Worm (Caenorhabditis elegans) whole organism, young adult: Measurements from ENCODE around the gene Y57E12B.1.

Experiments
- C06A6.2 ChIP-seq: fragments of 200-800 bp; sonication (Bioruptor generic); conservative IDR thresholded peaks from 2 replicates; pipeline ENCODE4 v1.3.6; 2022; ENCODE audit warnings: missing genetic modification characterization, missing compliant biosample characterization
- C17E4.6 ChIP-seq: fragments of 200-800 bp; sonication (Bioruptor generic); IDR thresholded peaks from 2 replicates; pipeline ENCODE4 v1.3.6; 2022; ENCODE audit warnings: missing genetic modification reagents, missing genetic modification characterization, missing compliant biosample characterization
- F22D6.2 ChIP-seq: sonication (generic microtip); optimal IDR thresholded peaks from 2 replicates; lab custom pipeline; 2016; ENCODE audit warnings: mild to moderate bottlenecking, missing genetic modification characterization, missing compliant biosample characterization
- F52B5.7 ChIP-seq: sonication (generic microtip); optimal IDR thresholded peaks from 2 replicates; lab custom pipeline; 2016; ENCODE audit warnings: mild to moderate bottlenecking, missing genetic modification characterization, missing compliant biosample characterization
- ama-1 ChIP-seq, 3 experiments: fragments of 150-350 bp in 1 of 3; sonication (generic microtip) in 2 of 3; optimal IDR thresholded peaks; 2 replicates each; lab custom pipeline; 2014 to 2018; ENCODE audit warnings: missing biosample characterization in 2 of 3, missing genetic modification characterization in 2 of 3, missing genetic modification reagents in 2 of 3
- dpff-1 ChIP-seq: sonication (generic microtip); optimal IDR thresholded peaks from 2 replicates; lab custom pipeline; 2017; ENCODE audit warnings: mild to moderate bottlenecking, missing genetic modification characterization, missing compliant biosample characterization
- dpl-1 ChIP-seq: fragments of 150-350 bp; optimal IDR thresholded peaks from 2 replicates; lab custom pipeline; 2014; ENCODE audit warnings: missing biosample characterization, missing genetic modification reagents, missing genetic modification characterization
- him-1 ChIP-seq: sonication (generic microtip); optimal IDR thresholded peaks from 2 replicates; lab custom pipeline; 2016; ENCODE audit warnings: missing genotype, missing genetic modification reagents, missing genetic modification characterization, missing compliant biosample characterization
- nfya-1 ChIP-seq: sonication (generic microtip); optimal IDR thresholded peaks from 2 replicates; lab custom pipeline; 2017; ENCODE audit warnings: antibody characterized with exemption, missing compliant biosample characterization, missing genetic modification characterization, borderline replicate concordance; ENCODE audit not compliant: insufficient read depth
- nhr-80 ChIP-seq: sonication (generic microtip); optimal IDR thresholded peaks from 2 replicates; lab custom pipeline; 2016; ENCODE audit warnings: missing genetic modification characterization, missing compliant biosample characterization
- pbrm-1 ChIP-seq: fragments of 200-800 bp; sonication (Bioruptor generic); IDR thresholded peaks from 2 replicates; pipeline ENCODE4 v1.3.6; 2022; ENCODE audit warnings: missing genetic modification reagents, missing genetic modification characterization, missing compliant biosample characterization
- pha-4 ChIP-seq: fragments of 150-350 bp; sonication (generic microtip); optimal IDR thresholded peaks from 2 replicates; lab custom pipeline; 2014; ENCODE audit warnings: missing biosample characterization, missing genetic modification reagents, missing genetic modification characterization
- somi-1 ChIP-seq: fragments of 200-800 bp; sonication (Bioruptor generic); optimal IDR thresholded peaks from 2 replicates; lab custom pipeline; 2018; ENCODE audit warnings: mild to moderate bottlenecking, missing genetic modification characterization, missing compliant biosample characterization
- unc-62 ChIP-seq: fragments of 150-350 bp; optimal IDR thresholded peaks from 2 replicates; lab custom pipeline; 2014; ENCODE audit warnings: missing biosample characterization, missing genetic modification reagents, missing genetic modification characterization

DNA sequence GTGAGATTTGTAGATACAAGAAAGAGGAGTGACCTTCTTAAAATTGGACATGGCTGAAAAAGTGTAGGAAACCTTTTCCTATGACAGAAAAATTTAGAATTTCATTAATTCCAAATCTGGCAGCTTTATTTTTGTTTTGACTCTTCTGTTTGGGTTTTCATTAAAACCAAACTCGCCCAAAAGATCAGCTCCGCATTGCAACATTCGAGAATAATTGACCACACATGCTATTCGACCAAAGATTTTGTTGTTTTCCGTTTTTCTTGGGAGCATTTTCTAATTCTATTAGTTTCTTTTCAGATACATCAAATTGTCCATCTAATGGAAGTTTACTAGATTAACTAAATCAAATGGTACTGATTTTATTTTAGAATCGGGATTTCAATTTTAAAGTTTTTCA lies 7.9 kb downstream of the Y57E12B.1 start, which contains the start of gene mec-1:
- TF ChIP-seq C17E4.6 (GFP tag; lab: Robert Waterston, UW) = no peak
- no peak for TF ChIP-seq dpl-1
- TF ChIP-seq F52B5.7 (tag; lab: Kevin White, UChicago) = no peak
- no peak for TF ChIP-seq pbrm-1 (GFP tag; lab: Robert Waterston, UW)
- TF ChIP-seq somi-1 (GFP tag; lab: Kevin White, UChicago) = no peak
- no peak for TF ChIP-seq nhr-80 (tag; lab: Kevin White, UChicago)
- no peak for TF ChIP-seq ama-1 (optimal IDR thresholded peaks at IDR 0.05; lab: Kevin White, UChicago)
- TF ChIP-seq ama-1 (GFP tag; optimal IDR thresholded peaks at IDR 0.05; lab: Kevin White, UChicago) = no peak
- TF ChIP-seq pha-4 (tag; lab: Kevin White, UChicago) = no peak
- TF ChIP-seq unc-62 (GFP tag; lab: Kevin White, UChicago) = no peak
- no peak for TF ChIP-seq him-1 (tag; lab: Kevin White, UChicago)
- TF ChIP-seq F22D6.2 (tag; lab: Kevin White, UChicago) = no peak
- TF ChIP-seq nfya-1 = no peak
- no peak for TF ChIP-seq dpff-1 (tag; lab: Kevin White, UChicago)
- TF ChIP-seq C06A6.2 (GFP tag; lab: Robert Waterston, UW) = no peak
